Fruit fly (Drosophila melanogaster) Kc167 (cell line): ENCODE measurements around the gene CG10903.
"Not testable (repeated sequence)": the region's sequence is repeated elsewhere in the genome, so short reads cannot be mapped to it uniquely, and the experiment has no call there.

Experiments used
- Sin3A ChIP-seq: fragments of >200 bp; optimal IDR thresholded peaks from 2 replicates; lab custom pipeline; 2018; ENCODE audit warnings: missing external identifiers
- h ChIP-seq: fragments of >200 bp; optimal IDR thresholded peaks from 3 replicates; lab custom pipeline; 2018; ENCODE audit warnings: missing external identifiers
- ttk ChIP-seq: sonication (Bioruptor generic); optimal IDR thresholded peaks from 2 replicates; lab custom pipeline; 2017; ENCODE audit warnings: missing external identifiers

- not testable (repeated sequence) for TF ChIP-seq ttk, Sin3A, h (lab: Kevin White, UChicago)
Measured at dm6 chr3R:8048867-8049266, 18.7 kb downstream of the CG10903 start, which contains the start of gene CG43618.
